Worm (Caenorhabditis elegans): ENCODE data around the gene M60.6.

DNA sequence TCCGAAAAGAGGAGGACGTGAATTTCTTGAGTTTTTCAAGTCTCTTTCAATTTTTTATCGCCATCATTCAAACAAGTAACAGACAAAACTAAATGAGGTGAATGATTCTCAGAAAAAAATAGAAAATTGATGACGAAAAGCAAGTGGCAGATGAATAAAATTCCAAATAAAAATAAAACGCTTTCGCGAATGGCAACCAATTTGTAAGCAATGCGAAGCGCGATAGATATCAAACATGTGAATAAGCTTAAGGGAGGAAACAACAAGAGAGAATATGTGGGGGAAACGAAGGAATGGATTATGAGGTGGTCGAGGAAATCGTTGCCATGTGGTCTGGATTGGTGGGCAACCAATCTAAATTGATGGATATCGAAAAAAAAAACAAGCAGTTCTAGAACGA, 47.8 kb downstream of the M60.6 start:
- TF ChIP-seq nfya-1 (tag; optimal IDR thresholded peaks at IDR 0.05) = no peak
- no peak for TF ChIP-seq hlh-15 (tag; optimal IDR thresholded peaks at IDR 0.05)
